Worm (Caenorhabditis elegans): ENCODE data around the gene lyst-1.

DNA sequence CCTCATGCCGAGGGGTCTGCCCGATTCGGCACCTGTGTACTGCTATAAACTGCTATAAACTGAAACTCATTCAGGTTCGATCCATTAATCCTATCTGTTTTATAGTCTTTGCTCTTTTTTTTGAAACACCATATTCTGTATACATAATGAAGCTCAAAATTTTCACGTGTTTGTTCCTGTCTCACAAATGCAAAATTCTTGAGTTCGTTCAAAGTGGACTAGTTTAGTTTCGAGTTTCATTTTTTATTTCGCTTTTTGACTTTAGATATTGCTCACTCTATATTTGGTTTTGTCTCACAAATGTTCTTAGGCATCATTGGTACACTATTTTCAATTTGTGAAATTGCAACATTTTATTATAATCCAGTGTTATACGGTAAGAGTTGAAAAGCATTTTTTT, 19.7 kb downstream of the lyst-1 start, which contains the start of gene lgc-17:
- TF ChIP-seq pes-1 (GFP tag; IDR thresholded peaks at IDR 0.05), result no peak
- TF ChIP-seq tbx-37 (GFP tag; conservative IDR thresholded peaks at IDR 0.05), result no peak
- no peak for TF ChIP-seq ceh-36 (tag; optimal IDR thresholded peaks at IDR 0.05)
- TF ChIP-seq ama-1 (optimal IDR thresholded peaks at IDR 0.05), result no peak
- TF ChIP-seq tbx-11 (GFP tag; IDR thresholded peaks at IDR 0.05), result no peak
- no peak for TF ChIP-seq ceh-13 (GFP tag; optimal IDR thresholded peaks at IDR 0.05)
- no peak for TF ChIP-seq B0310.2 (tag; optimal IDR thresholded peaks at IDR 0.05)
- TF ChIP-seq aly-1 (tag; optimal IDR thresholded peaks at IDR 0.05), result no peak
- TF ChIP-seq hnd-1 (tag; optimal IDR thresholded peaks at IDR 0.05), result no peak
